ENCODE assay signal across 3 fruit fly cellular contexts in the genomic region with DNA sequence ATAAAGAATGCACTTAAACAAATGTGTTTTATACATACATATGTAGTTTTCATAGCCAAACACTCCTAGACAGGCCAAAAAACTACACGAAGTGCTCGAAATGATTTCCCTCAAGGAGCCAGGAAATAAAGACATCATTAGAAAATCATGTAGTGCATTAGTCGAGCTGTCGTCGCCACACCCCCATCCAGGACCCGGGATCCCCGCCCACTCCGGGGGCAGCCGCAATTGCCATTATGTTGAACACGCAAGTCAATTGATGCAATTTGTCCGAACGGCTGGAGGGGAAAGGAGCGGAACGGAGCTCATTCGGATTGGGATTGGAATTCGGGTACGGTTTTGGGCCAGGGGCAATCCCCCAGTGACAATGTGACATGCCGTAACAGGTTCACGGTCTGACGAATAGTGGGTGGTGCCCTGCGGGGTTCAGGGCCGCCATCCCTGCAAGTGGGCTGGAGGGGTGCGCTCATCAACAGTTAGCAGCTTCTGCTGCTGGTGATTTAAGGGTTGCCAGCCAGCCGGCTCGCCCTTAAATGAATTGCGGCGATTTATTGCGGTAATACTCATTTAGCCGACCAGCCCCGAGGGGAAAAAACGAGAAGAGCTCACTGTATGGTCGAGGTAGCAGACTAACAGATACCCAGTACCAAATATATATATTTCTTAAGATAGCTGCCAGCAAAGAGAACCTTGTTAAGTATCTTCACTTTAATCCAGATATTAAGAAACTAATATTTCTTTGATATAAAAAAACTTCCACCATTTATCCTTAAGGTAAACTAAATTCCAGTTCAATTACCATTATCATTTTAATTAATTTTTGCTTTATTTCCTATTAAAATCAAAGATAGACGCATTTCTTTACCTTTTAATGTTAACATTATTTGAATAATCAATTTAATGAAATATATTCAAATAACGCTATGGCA.
TF ChIP-seq lines count a peak whose summit lies in the region.

No protein-coding gene starts in this region.

- no peak for TF ChIP-seq CTCF in whole organism, embryonic (GFP tag; optimal IDR thresholded peaks at IDR 0.05; lab: Kevin White, UChicago)

TF ChIP-seq in whole organism, embryonic, 481 proteins besides CTCF, POLR2A, EP300 and RAD21 (continues in another document):
- peak; percentile 43; the same call in 1 of the 2 replicates for TF ChIP-seq nerfin-2 (GFP tag; IDR thresholded peaks at IDR 0.05; lab: Robert Waterston, UW; ENCODE audit: partially characterized antibody)
- no peak for TF ChIP-seq stwl (tag; optimal IDR thresholded peaks at IDR 0.05; lab: Kevin White, UChicago)
- TF ChIP-seq CG10959 (GFP tag; IDR thresholded peaks at IDR 0.05; lab: Robert Waterston, UW): no peak
- no peak for TF ChIP-seq CG17328 (GFP tag; IDR thresholded peaks at IDR 0.05; lab: Robert Waterston, UW)
- TF ChIP-seq lola (GFP tag; optimal IDR thresholded peaks at IDR 0.05; lab: Kevin White, UChicago): peak in 1 of 3 experiments; percentile 53
- TF ChIP-seq pum (GFP tag; optimal IDR thresholded peaks at IDR 0.05; lab: Kevin White, UChicago): no peak
- TF ChIP-seq emc (GFP tag; optimal IDR thresholded peaks at IDR 0.05; lab: Kevin White, UChicago): no peak
- TF ChIP-seq D19B (GFP tag; optimal IDR thresholded peaks at IDR 0.05; lab: Kevin White, UChicago): peak; percentile 48
- no peak for TF ChIP-seq CG7987 (GFP tag; optimal IDR thresholded peaks at IDR 0.05; lab: Kevin White, UChicago)
- no peak for TF ChIP-seq CG17912 (GFP tag; optimal IDR thresholded peaks at IDR 0.05; lab: Kevin White, UChicago)
- TF ChIP-seq hkb (optimal IDR thresholded peaks at IDR 0.05; lab: Kevin White, UChicago): no peak
- peak; percentile 36; the same call in 1 of the 2 replicates for TF ChIP-seq hkb (GFP tag; IDR thresholded peaks at IDR 0.05; lab: Robert Waterston, UW)
- no peak for TF ChIP-seq ap (GFP tag; IDR thresholded peaks at IDR 0.05; lab: Robert Waterston, UW)
- TF ChIP-seq gfzf (GFP tag; optimal IDR thresholded peaks at IDR 0.05; lab: Kevin White, UChicago): no peak
- peak; percentile 4 for TF ChIP-seq D19A (tag; optimal IDR thresholded peaks at IDR 0.05; lab: Kevin White, UChicago)
- no peak for TF ChIP-seq fu2 (GFP tag; optimal IDR thresholded peaks at IDR 0.05; lab: Kevin White, UChicago)
- TF ChIP-seq exex (tag; optimal IDR thresholded peaks at IDR 0.05; lab: Kevin White, UChicago): no peak
- TF ChIP-seq CG4707 (GFP tag; optimal IDR thresholded peaks at IDR 0.05; lab: Kevin White, UChicago): no peak
- no peak for TF ChIP-seq Fer1 (GFP tag; optimal IDR thresholded peaks at IDR 0.05; lab: Kevin White, UChicago)
- no peak for TF ChIP-seq seq (GFP tag; IDR thresholded peaks at IDR 0.05; lab: Robert Waterston, UW)
- peak; percentile 17 for TF ChIP-seq Hey (tag; optimal IDR thresholded peaks at IDR 0.05; lab: Kevin White, UChicago)
- no peak for TF ChIP-seq Chrac-16 (GFP tag; optimal IDR thresholded peaks at IDR 0.05; lab: Kevin White, UChicago)
- TF ChIP-seq bsh (GFP tag; optimal IDR thresholded peaks at IDR 0.05; lab: Kevin White, UChicago): peak in 1 of 2 experiments; percentile 23
- TF ChIP-seq sna (GFP tag; IDR thresholded peaks at IDR 0.05; lab: Robert Waterston, UW; ENCODE audit: partially characterized antibody): 0 out of 2 replicates have a peak, but pooled peaks have one; percentile 27
- TF ChIP-seq ATbp (GFP tag; optimal IDR thresholded peaks at IDR 0.05; lab: Kevin White, UChicago): no peak
- peak; percentile 8 for TF ChIP-seq CG10979 (tag; optimal IDR thresholded peaks at IDR 0.05; lab: Kevin White, UChicago)

TF ChIP-seq in whole organism, prepupa, 60 proteins besides CTCF, POLR2A, EP300 and RAD21:
- TF ChIP-seq dsx (GFP tag; optimal IDR thresholded peaks at IDR 0.05; lab: Kevin White, UChicago; ENCODE audit: poor library complexity, severe bottlenecking) (no peak), pdm3 (GFP tag; optimal IDR thresholded peaks at IDR 0.05; lab: Kevin White, UChicago) (no peak), svp (GFP tag; lab: Kevin White, UChicago) (peak; percentile 23)

TF ChIP-seq in whole organism, wandering third instar larva, 38 proteins besides CTCF, POLR2A, EP300 and RAD21:
- TF ChIP-seq Dfd (GFP tag; optimal IDR thresholded peaks at IDR 0.05; lab: Kevin White, UChicago) (peak; percentile 95), Sp1 (GFP tag; optimal IDR thresholded peaks at IDR 0.05; lab: Kevin White, UChicago) (no peak), dmrt93B (GFP tag; optimal IDR thresholded peaks at IDR 0.05; lab: Kevin White, UChicago) (no peak)

Comparison
In these comparisons a context has a peak if more than half of its experiments do, and no peak if none do; other contexts are left out.
1. Of the 7 proteins assayed by ChIP-seq in both whole organism, embryonic and whole organism, prepupa: peak only in whole organism, embryonic: Hr39; only in whole organism, prepupa: none; in both: none; in neither: 6.